Fruit fly (Drosophila melanogaster) whole organism, embryonic: ENCODE measurements around the gene CG2278.

Experiments
- CG12942 ChIP-seq: fragments of 200-800 bp; sonication (Bioruptor generic); optimal IDR thresholded peaks from 3 replicates; lab custom pipeline; 2016; ENCODE audit warnings: missing biosample characterization, missing genetic modification characterization
- ERR ChIP-seq: fragments of 200-800 bp; sonication (Bioruptor generic); optimal IDR thresholded peaks from 2 replicates; lab custom pipeline; 2016; ENCODE audit warnings: missing biosample characterization, missing genetic modification characterization

DNA sequence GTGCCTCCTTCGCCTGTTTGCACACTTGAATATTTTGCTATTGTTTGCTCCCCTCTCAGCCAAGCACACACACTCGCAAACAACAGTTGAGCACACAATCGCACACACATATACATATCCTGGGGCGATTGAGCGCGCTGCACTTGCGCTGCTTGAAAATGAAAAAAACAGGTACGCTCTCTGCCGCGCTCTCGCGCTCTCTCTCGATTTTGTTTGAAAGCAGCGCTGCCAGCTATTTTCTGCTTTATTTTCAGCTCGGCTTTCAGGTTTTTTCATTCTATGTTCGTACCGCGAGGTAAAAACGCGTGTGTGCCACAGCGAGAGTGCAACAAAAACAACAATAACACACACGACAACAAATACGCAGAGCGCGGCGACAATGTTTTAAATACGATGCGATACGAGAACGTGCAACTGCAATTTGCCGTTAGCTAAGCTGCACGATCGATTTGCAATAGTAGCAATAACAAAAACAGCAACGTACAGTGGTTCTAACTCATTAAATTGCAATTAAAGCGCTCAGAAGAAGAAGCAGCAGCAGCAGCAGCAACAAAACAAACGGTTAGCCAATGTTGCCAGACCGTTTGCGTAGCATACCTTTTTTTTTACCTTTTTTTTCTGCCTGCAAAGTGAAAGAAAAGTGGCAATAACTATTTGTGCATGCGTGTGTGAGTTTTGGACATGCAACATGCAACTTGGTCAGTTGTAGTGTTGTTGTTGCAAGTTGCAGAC is 46.0 kb upstream of the CG2278 start:
- TF ChIP-seq CG12942: no peak
- TF ChIP-seq ERR (GFP tag; lab: Kevin White, UChicago): no peak
